Worm (Caenorhabditis elegans): ENCODE data around the gene nas-9.

DNA sequence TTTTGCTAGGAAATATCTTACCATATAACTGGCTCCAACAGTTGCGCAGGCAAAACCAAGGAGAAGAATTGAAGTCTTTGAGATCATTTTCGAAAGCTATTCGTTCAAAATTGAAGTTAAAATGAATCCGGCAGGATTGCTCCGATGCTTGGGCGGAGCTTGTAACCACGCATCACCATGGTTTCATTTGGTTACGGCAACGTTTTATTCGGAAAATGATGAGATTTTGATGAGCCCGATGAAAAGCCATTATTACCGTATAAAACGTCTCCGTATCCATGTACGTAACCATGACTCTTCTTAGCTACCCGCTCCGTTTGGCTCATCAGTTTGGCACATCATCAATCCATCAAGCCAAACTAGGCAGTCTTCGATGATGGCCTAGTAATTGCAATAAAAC lies 1.4 kb upstream of the nas-9 start, which contains the start of gene cwp-1:
- TF ChIP-seq efl-1 (optimal IDR thresholded peaks at IDR 0.05): no peak
- TF ChIP-seq efl-1 (GFP tag; optimal IDR thresholded peaks at IDR 0.05 in 1 of 2): no peak
- TF ChIP-seq nhr-76 (tag; optimal IDR thresholded peaks at IDR 0.05): no peak
- no peak for TF ChIP-seq egl-27 (tag; optimal IDR thresholded peaks at IDR 0.05)
- TF ChIP-seq lin-15B (tag; optimal IDR thresholded peaks at IDR 0.05): no peak
- TF ChIP-seq lsy-2 (tag; optimal IDR thresholded peaks at IDR 0.05): no peak

Measured in whole organism, L1 larva.